Worm (Caenorhabditis elegans) whole organism, late embryonic: ENCODE results near the gene srg-42.
A peak's percentile ranks its signal among the peaks of the same experiment; 100 is the strongest.
"Not testable (repeated sequence)": the region's sequence is repeated elsewhere in the genome, so short reads cannot be mapped to it uniquely, and the experiment has no call there.

Experiments
- C08G9.2 ChIP-seq: sonication (generic microtip); optimal IDR thresholded peaks from 2 replicates; lab custom pipeline; 2016; ENCODE audit warnings: mild to moderate bottlenecking, missing genetic modification characterization, moderate library complexity, missing compliant biosample characterization
- F13H6.1 ChIP-seq: sonication (generic microtip); optimal IDR thresholded peaks from 2 replicates; lab custom pipeline; 2016; ENCODE audit warnings: missing genetic modification characterization, missing compliant biosample characterization
- K02D7.2 ChIP-seq: sonication (generic microtip); optimal IDR thresholded peaks from 2 replicates; lab custom pipeline; 2017; ENCODE audit warnings: mild to moderate bottlenecking, missing genetic modification characterization, missing compliant biosample characterization
- K09A11.1 ChIP-seq: sonication (generic microtip); optimal IDR thresholded peaks from 2 replicates; lab custom pipeline; 2017; ENCODE audit warnings: antibody characterized with exemption, mild to moderate bottlenecking, missing genetic modification characterization, missing compliant biosample characterization; ENCODE audit not compliant: insufficient read depth
- T23F11.4 ChIP-seq: fragments of 200-800 bp; sonication (Bioruptor generic); optimal IDR thresholded peaks from 2 replicates; lab custom pipeline; 2018; ENCODE audit warnings: mild to moderate bottlenecking, missing genetic modification characterization, missing compliant biosample characterization
- Y22D7AL.16 ChIP-seq: sonication (generic microtip); optimal IDR thresholded peaks from 2 replicates; lab custom pipeline; 2016; ENCODE audit warnings: missing genetic modification characterization, missing compliant biosample characterization
- ama-1 ChIP-seq: fragments of 150-350 bp; optimal IDR thresholded peaks from 2 replicates; lab custom pipeline; 2014
- ceh-14 ChIP-seq: sonication (generic microtip); optimal IDR thresholded peaks from 2 replicates; lab custom pipeline; 2016; ENCODE audit warnings: missing genotype, missing genetic modification characterization, missing compliant biosample characterization
- ceh-18 ChIP-seq: sonication (generic microtip); optimal IDR thresholded peaks from 2 replicates; lab custom pipeline; 2016; ENCODE audit warnings: missing genetic modification characterization, missing compliant biosample characterization
- ceh-22 ChIP-seq: sonication (generic microtip); optimal IDR thresholded peaks from 2 replicates; lab custom pipeline; 2017; ENCODE audit warnings: missing biosample characterization, missing genetic modification characterization
- ceh-31 ChIP-seq: sonication (generic microtip); optimal IDR thresholded peaks from 2 replicates; lab custom pipeline; 2016; ENCODE audit warnings: missing genetic modification characterization, missing compliant biosample characterization
- ceh-34 ChIP-seq: sonication (generic microtip); optimal IDR thresholded peaks from 2 replicates; lab custom pipeline; 2016; ENCODE audit warnings: mild to moderate bottlenecking, missing genetic modification characterization, missing compliant biosample characterization
- ceh-45 ChIP-seq: fragments of 200-800 bp; sonication (Bioruptor generic); IDR thresholded peaks from 2 replicates; pipeline ENCODE4 v1.3.6; 2022; ENCODE audit warnings: missing genetic modification reagents, missing genetic modification characterization, missing compliant biosample characterization
- ceh-6 ChIP-seq: fragments of 200-800 bp; sonication (Bioruptor generic); optimal IDR thresholded peaks from 2 replicates; lab custom pipeline; 2018; ENCODE audit warnings: mild to moderate bottlenecking, missing genetic modification characterization, missing compliant biosample characterization
- ceh-9 ChIP-seq: sonication (generic microtip); optimal IDR thresholded peaks from 2 replicates; lab custom pipeline; 2016; ENCODE audit warnings: mild to moderate bottlenecking, missing genetic modification characterization, inconsistent platforms, missing compliant biosample characterization
- che-1 ChIP-seq: sonication (generic microtip); optimal IDR thresholded peaks from 2 replicates; lab custom pipeline; 2016; ENCODE audit warnings: mild to moderate bottlenecking, missing genetic modification characterization, missing compliant biosample characterization
- dmd-4 ChIP-seq: sonication (generic microtip); optimal IDR thresholded peaks from 2 replicates; lab custom pipeline; 2016; ENCODE audit warnings: borderline replicate concordance, missing genetic modification characterization, missing compliant biosample characterization
- elt-4 ChIP-seq: sonication (generic microtip); optimal IDR thresholded peaks from 2 replicates; lab custom pipeline; 2016; ENCODE audit warnings: missing genetic modification characterization, missing compliant biosample characterization
- ets-4 ChIP-seq: sonication (generic microtip); optimal IDR thresholded peaks from 2 replicates; lab custom pipeline; 2016; ENCODE audit warnings: missing genetic modification characterization, missing compliant biosample characterization
- eyg-1 ChIP-seq: sonication (generic microtip); optimal IDR thresholded peaks from 2 replicates; lab custom pipeline; 2016; ENCODE audit warnings: missing genotype, missing genetic modification characterization, missing compliant biosample characterization
- fkh-10 ChIP-seq: fragments of 150-350 bp; optimal IDR thresholded peaks from 2 replicates; lab custom pipeline; 2014; ENCODE audit warnings: missing biosample characterization, missing genetic modification reagents, missing genetic modification characterization
- fkh-6 ChIP-seq: sonication (generic microtip); optimal IDR thresholded peaks from 2 replicates; lab custom pipeline; 2016; ENCODE audit warnings: missing genetic modification characterization, missing compliant biosample characterization
- gmeb-2 ChIP-seq: sonication (generic microtip); optimal IDR thresholded peaks from 2 replicates; lab custom pipeline; 2016; ENCODE audit warnings: missing genetic modification characterization, inconsistent platforms, missing compliant biosample characterization
- hlh-15 ChIP-seq: sonication (generic microtip); optimal IDR thresholded peaks from 2 replicates; lab custom pipeline; 2016; ENCODE audit warnings: missing genetic modification characterization, missing compliant biosample characterization
- hlh-30 ChIP-seq: sonication (generic microtip); optimal IDR thresholded peaks from 2 replicates; lab custom pipeline; 2017; ENCODE audit warnings: antibody characterized with exemption, missing genetic modification characterization, missing compliant biosample characterization; ENCODE audit not compliant: insufficient read depth
- lim-6 ChIP-seq: sonication (generic microtip); optimal IDR thresholded peaks from 2 replicates; lab custom pipeline; 2016; ENCODE audit warnings: missing genetic modification characterization, missing compliant biosample characterization
- lin-11 ChIP-seq: fragments of 200-800 bp; sonication (Bioruptor generic); optimal IDR thresholded peaks from 2 replicates; lab custom pipeline; 2018; ENCODE audit warnings: mild to moderate bottlenecking, missing genetic modification characterization, missing compliant biosample characterization
- madf-2 ChIP-seq: sonication (generic microtip); optimal IDR thresholded peaks from 2 replicates; lab custom pipeline; 2017; ENCODE audit warnings: missing genetic modification characterization, missing compliant biosample characterization
- mec-3 ChIP-seq: sonication (generic microtip); optimal IDR thresholded peaks from 2 replicates; lab custom pipeline; 2016; ENCODE audit warnings: borderline replicate concordance, missing genetic modification characterization, missing compliant biosample characterization
- nfya-1 ChIP-seq: sonication (generic microtip); optimal IDR thresholded peaks from 2 replicates; lab custom pipeline; 2017; ENCODE audit warnings: missing genetic modification characterization, mild to moderate bottlenecking, missing compliant biosample characterization, antibody characterized with exemption, moderate library complexity
- npax-4 ChIP-seq: sonication (generic microtip); optimal IDR thresholded peaks from 2 replicates; lab custom pipeline; 2016; ENCODE audit warnings: missing genetic modification characterization, missing compliant biosample characterization
- pag-3 ChIP-seq: sonication (generic microtip); optimal IDR thresholded peaks from 2 replicates; lab custom pipeline; 2016; ENCODE audit warnings: missing compliant biosample characterization, missing genetic modification characterization, borderline replicate concordance
- pat-9 ChIP-seq: fragments of 200-800 bp; sonication (Bioruptor generic); optimal IDR thresholded peaks from 2 replicates; lab custom pipeline; 2018; ENCODE audit warnings: mild to moderate bottlenecking, missing genetic modification characterization, moderate library complexity, missing compliant biosample characterization
- pax-1 ChIP-seq: fragments of 150-350 bp; optimal IDR thresholded peaks from 2 replicates; lab custom pipeline; 2014; ENCODE audit warnings: missing biosample characterization, missing genetic modification characterization
- pqm-1 ChIP-seq: sonication (generic microtip); optimal IDR thresholded peaks from 2 replicates; lab custom pipeline; 2016; ENCODE audit warnings: missing genetic modification characterization, missing compliant biosample characterization
- pros-1 ChIP-seq: fragments of 150-350 bp; optimal IDR thresholded peaks from 2 replicates; lab custom pipeline; 2014; ENCODE audit warnings: missing biosample characterization, missing genetic modification reagents, missing genetic modification characterization
- ref-2 ChIP-seq: sonication (generic microtip); optimal IDR thresholded peaks from 2 replicates; lab custom pipeline; 2016; ENCODE audit warnings: missing genetic modification characterization, missing compliant biosample characterization
- sox-2 ChIP-seq: fragments of 200-800 bp; sonication (Bioruptor generic); IDR thresholded peaks from 2 replicates; pipeline ENCODE4 v1.3.6; 2022; ENCODE audit warnings: missing genetic modification reagents, missing genetic modification characterization, missing compliant biosample characterization
- syd-9 ChIP-seq: sonication (generic microtip); optimal IDR thresholded peaks from 2 replicates; lab custom pipeline; 2016; ENCODE audit warnings: mild to moderate bottlenecking, missing genetic modification characterization, moderate library complexity, missing compliant biosample characterization
- unc-86 ChIP-seq: sonication (generic microtip); optimal IDR thresholded peaks from 2 replicates; lab custom pipeline; 2016; ENCODE audit warnings: missing genetic modification characterization, missing compliant biosample characterization
- zip-5 ChIP-seq: sonication (generic microtip); optimal IDR thresholded peaks from 2 replicates; lab custom pipeline; 2016; ENCODE audit warnings: missing genetic modification characterization, missing compliant biosample characterization
- ztf-16 ChIP-seq: sonication (generic microtip); optimal IDR thresholded peaks from 2 replicates; lab custom pipeline; 2017; ENCODE audit warnings: missing genetic modification characterization, missing compliant biosample characterization

The srg-42 gene

DNA sequence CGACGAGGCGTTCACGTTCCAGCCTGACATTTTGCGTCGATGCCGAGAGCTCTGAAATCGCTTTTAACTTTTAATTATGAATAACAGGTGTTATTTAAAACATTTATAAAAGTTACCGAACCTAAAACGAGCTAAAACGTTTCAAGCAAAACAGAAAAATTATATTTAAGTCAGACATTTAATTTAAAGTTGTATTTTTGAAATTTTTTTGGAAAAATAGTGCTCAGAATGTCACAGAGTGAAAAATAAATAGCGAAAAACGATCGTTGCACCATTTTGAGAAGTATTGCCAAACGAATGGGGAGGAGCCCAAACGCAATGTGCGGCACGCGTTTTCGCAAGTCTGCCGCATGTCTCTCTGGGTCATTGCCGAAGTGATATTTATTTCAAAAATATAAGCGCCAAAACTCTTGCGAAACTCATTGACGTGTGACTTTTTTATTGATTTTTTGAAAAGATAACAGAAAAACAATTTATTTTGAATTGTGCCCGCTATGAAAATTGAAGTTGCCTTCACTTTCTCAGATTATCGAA, 44.7 kb downstream of the srg-42 start, which contains the start of gene erfa-3 (continued):
- TF ChIP-seq pros-1 (tag; lab: Kevin White, UChicago) = no peak
- peak; percentile 74 for TF ChIP-seq unc-86 (tag; lab: Kevin White, UChicago)
- no peak for TF ChIP-seq ama-1 (lab: Kevin White, UChicago)
- peak; percentile 49 for TF ChIP-seq lim-6 (tag; lab: Kevin White, UChicago)
- TF ChIP-seq Y22D7AL.16 (tag; lab: Kevin White, UChicago) = peak; percentile 52
- peak; percentile 63 for TF ChIP-seq pax-1 (tag; lab: Kevin White, UChicago)
- TF ChIP-seq ceh-6 = peak; percentile 64
- peak; percentile 45 for TF ChIP-seq npax-4
- no peak for TF ChIP-seq pag-3
- TF ChIP-seq ceh-18 (tag; lab: Kevin White, UChicago) = peak; percentile 52
- peak; percentile 73 for TF ChIP-seq syd-9 (tag; lab: Kevin White, UChicago)
- TF ChIP-seq ztf-16 (tag; lab: Kevin White, UChicago) = peak; percentile 63
- TF ChIP-seq mec-3 (tag; lab: Kevin White, UChicago) = no peak
- no peak for TF ChIP-seq elt-4 (tag; lab: Kevin White, UChicago)
- peak; percentile 84 for TF ChIP-seq ref-2
- peak; percentile 73 for TF ChIP-seq nfya-1
- peak; percentile 87 for TF ChIP-seq K09A11.1
- TF ChIP-seq T23F11.4 (GFP tag; lab: Kevin White, UChicago) = peak; percentile 71
- peak; percentile 75 for TF ChIP-seq pat-9 (tag; lab: Kevin White, UChicago)
- no peak for TF ChIP-seq eyg-1 (tag; lab: Kevin White, UChicago)
- peak; percentile 31 for TF ChIP-seq ets-4
- peak; percentile 62 for TF ChIP-seq C08G9.2 (tag; lab: Kevin White, UChicago)
- peak; percentile 54 for TF ChIP-seq lin-11 (tag; lab: Kevin White, UChicago)
- TF ChIP-seq ceh-9 (tag; lab: Kevin White, UChicago) = no peak
- peak; percentile 70 for TF ChIP-seq ceh-31 (tag; lab: Kevin White, UChicago)
- TF ChIP-seq gmeb-2 (tag; lab: Kevin White, UChicago) = peak; percentile 69
- TF ChIP-seq ceh-34 (tag; lab: Kevin White, UChicago) = peak; percentile 84
- no peak for TF ChIP-seq pqm-1 (tag; lab: Kevin White, UChicago)
- peak; percentile 73 for TF ChIP-seq K02D7.2
- no peak for TF ChIP-seq ceh-22 (tag; lab: Kevin White, UChicago)
- peak; percentile 37 for TF ChIP-seq zip-5
- TF ChIP-seq sox-2 (GFP tag; lab: Robert Waterston, UW) = peak; percentile 45; the same call in 1 of the 2 replicates
- TF ChIP-seq ceh-14 (tag; lab: Kevin White, UChicago) = peak; percentile 91
- TF ChIP-seq ceh-45 = peak; percentile 24; the same call in 1 of the 2 replicates
- TF ChIP-seq fkh-10 = no peak
- TF ChIP-seq hlh-15 (tag; lab: Kevin White, UChicago) = peak; percentile 75
- TF ChIP-seq hlh-30 (tag; lab: Kevin White, UChicago) = peak; percentile 49
- TF ChIP-seq dmd-4 (tag; lab: Kevin White, UChicago) = peak; percentile 32
- TF ChIP-seq madf-2 (tag; lab: Kevin White, UChicago) = peak; percentile 67
- peak; percentile 73 for TF ChIP-seq fkh-6 (tag; lab: Kevin White, UChicago)
- TF ChIP-seq che-1 = peak; percentile 65

DNA sequence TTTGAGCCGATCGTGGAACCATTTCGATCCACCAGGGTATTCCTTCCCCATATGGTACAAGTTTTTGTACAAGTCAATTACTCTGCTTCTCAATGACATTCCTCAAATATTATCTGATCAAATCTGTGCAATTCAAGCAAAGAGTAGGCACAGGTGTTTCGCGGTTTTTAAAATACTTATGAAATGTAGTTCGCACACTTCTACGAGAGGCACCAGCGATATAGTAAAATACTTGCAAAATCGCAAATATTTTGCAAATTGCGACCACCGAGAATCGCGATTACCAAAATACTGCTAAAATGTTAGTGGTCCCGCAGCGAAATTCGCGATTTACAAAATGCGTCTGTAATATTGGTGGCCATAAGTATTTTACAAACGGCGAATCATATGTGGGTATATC, 48.2 kb downstream of the srg-42 start, which contains the start of gene Y42A5A.5:
Y42A5A.5 (minus strand) TSS at position 101 of the 400 bp plus-strand sequence.
- TF ChIP-seq ceh-34 (tag; lab: Kevin White, UChicago); F13H6.1; pqm-1 (tag; lab: Kevin White, UChicago): not testable (repeated sequence)
